Worm (Caenorhabditis elegans) whole organism, L2 larva: ENCODE results near the gene F23D12.7.

Experiments used
- C34F6.9 ChIP-seq: fragments of 150-350 bp; optimal IDR thresholded peaks from 2 replicates; lab custom pipeline; 2014; ENCODE audit warnings: missing biosample characterization, missing genetic modification characterization
- F13H6.1 ChIP-seq: sonication (generic microtip); optimal IDR thresholded peaks from 2 replicates; lab custom pipeline; 2016; ENCODE audit warnings: missing genetic modification characterization, missing compliant biosample characterization
- R02D3.7 ChIP-seq: fragments of 150-350 bp; optimal IDR thresholded peaks from 2 replicates; lab custom pipeline; 2014; ENCODE audit warnings: missing biosample characterization, missing genetic modification characterization
- Y55F3AM.14 ChIP-seq: fragments of 200-800 bp; sonication (Bioruptor generic); optimal IDR thresholded peaks from 2 replicates; lab custom pipeline; 2018; ENCODE audit warnings: mild to moderate bottlenecking, missing genetic modification characterization, missing compliant biosample characterization
- ZK546.5 ChIP-seq: sonication (generic microtip); optimal IDR thresholded peaks from 2 replicates; lab custom pipeline; 2017; ENCODE audit warnings: missing biosample characterization, missing genetic modification characterization
- alr-1 ChIP-seq: fragments of 150-350 bp; optimal IDR thresholded peaks from 2 replicates; lab custom pipeline; 2014; ENCODE audit warnings: missing biosample characterization, missing genetic modification characterization
- aly-2 ChIP-seq: fragments of 150-350 bp; optimal IDR thresholded peaks from 2 replicates; lab custom pipeline; 2014; ENCODE audit warnings: missing biosample characterization, missing genetic modification characterization
- ama-1 ChIP-seq: fragments of 150-350 bp; optimal IDR thresholded peaks from 2 replicates; lab custom pipeline; 2018; ENCODE audit warnings: inconsistent platforms
- blmp-1 ChIP-seq: sonication (generic microtip); optimal IDR thresholded peaks from 2 replicates; lab custom pipeline; 2017; ENCODE audit warnings: missing genetic modification characterization, mild to moderate bottlenecking, missing compliant biosample characterization, antibody characterized with exemption, moderate library complexity; ENCODE audit not compliant: insufficient read depth
- ceh-16 ChIP-seq: fragments of 150-350 bp; optimal IDR thresholded peaks from 2 replicates; lab custom pipeline; 2014; ENCODE audit warnings: missing biosample characterization, missing genetic modification characterization
- ceh-82 ChIP-seq: fragments of 150-350 bp; optimal IDR thresholded peaks from 2 replicates; lab custom pipeline; 2014; ENCODE audit warnings: missing biosample characterization, missing genetic modification characterization
- crh-2 ChIP-seq: sonication (generic microtip); optimal IDR thresholded peaks from 2 replicates; lab custom pipeline; 2017; ENCODE audit warnings: missing biosample characterization, missing genetic modification characterization
- dmd-4 ChIP-seq: sonication (generic microtip); optimal IDR thresholded peaks from 2 replicates; lab custom pipeline; 2017; ENCODE audit warnings: missing biosample characterization, missing genetic modification characterization
- egl-27 ChIP-seq: sonication (generic microtip); optimal IDR thresholded peaks from 3 replicates; lab custom pipeline; 2017; ENCODE audit warnings: missing biosample characterization, missing genetic modification reagents, missing genetic modification characterization
- elt-1 ChIP-seq: fragments of 150-350 bp; optimal IDR thresholded peaks from 2 replicates; lab custom pipeline; 2014; ENCODE audit warnings: missing biosample characterization, missing genetic modification characterization
- elt-3 ChIP-seq: sonication (generic microtip); optimal IDR thresholded peaks from 2 replicates; lab custom pipeline; 2017; ENCODE audit warnings: missing biosample characterization, missing genetic modification characterization
- fos-1 ChIP-seq: fragments of 150-350 bp; optimal IDR thresholded peaks from 2 replicates; lab custom pipeline; 2014; ENCODE audit warnings: missing biosample characterization, missing genetic modification characterization
- gmeb-1 ChIP-seq: fragments of 150-350 bp; optimal IDR thresholded peaks from 2 replicates; lab custom pipeline; 2014; ENCODE audit warnings: missing biosample characterization, missing genetic modification characterization
- lin-11 ChIP-seq: fragments of 150-350 bp; sonication (generic microtip); optimal IDR thresholded peaks from 2 replicates; lab custom pipeline; 2014; ENCODE audit warnings: missing biosample characterization, missing genetic modification characterization, inconsistent platforms, mixed read lengths
- lin-13 ChIP-seq: fragments of 150-350 bp; optimal IDR thresholded peaks from 2 replicates; lab custom pipeline; 2014; ENCODE audit warnings: missing biosample characterization, missing genetic modification reagents, missing genetic modification characterization
- lin-39 ChIP-seq: fragments of 150-350 bp; optimal IDR thresholded peaks from 2 replicates; lab custom pipeline; 2014; ENCODE audit warnings: missing biosample characterization, missing genetic modification reagents, missing genetic modification characterization
- lsy-2 ChIP-seq, 2 experiments: fragments of 150-350 bp in 1 of 2; sonication (generic microtip) in 1 of 2; optimal IDR thresholded peaks; 2 replicates each; lab custom pipeline; 2014 to 2017; ENCODE audit warnings: missing biosample characterization in 2 of 2, missing genetic modification characterization in 2 of 2
- mab-5 ChIP-seq: fragments of 150-350 bp; optimal IDR thresholded peaks from 2 replicates; lab custom pipeline; 2014; ENCODE audit warnings: missing biosample characterization, missing genetic modification characterization
- mbf-1 ChIP-seq: sonication (generic microtip); optimal IDR thresholded peaks from 2 replicates; lab custom pipeline; 2017; ENCODE audit warnings: missing biosample characterization, missing genetic modification characterization
- mdl-1 ChIP-seq, 2 experiments: fragments of 150-350 bp in 1 of 2; sonication (generic microtip) in 1 of 2; optimal IDR thresholded peaks; 2 replicates each; lab custom pipeline; 2017; ENCODE audit warnings: missing biosample characterization in 2 of 2, missing genetic modification characterization in 2 of 2
- nhr-10 ChIP-seq: sonication (generic microtip); optimal IDR thresholded peaks from 2 replicates; lab custom pipeline; 2017; ENCODE audit warnings: missing biosample characterization, missing genetic modification characterization
- nhr-11 ChIP-seq: fragments of 150-350 bp; optimal IDR thresholded peaks from 2 replicates; lab custom pipeline; 2014; ENCODE audit warnings: missing biosample characterization, missing genetic modification characterization
- nhr-12 ChIP-seq: fragments of 150-350 bp; optimal IDR thresholded peaks from 2 replicates; lab custom pipeline; 2014; ENCODE audit warnings: missing biosample characterization, missing genetic modification characterization
- nhr-129 ChIP-seq: fragments of 150-350 bp; optimal IDR thresholded peaks from 2 replicates; lab custom pipeline; 2014; ENCODE audit warnings: missing biosample characterization, missing genetic modification characterization
- nhr-21 ChIP-seq: fragments of 150-350 bp; optimal IDR thresholded peaks from 2 replicates; lab custom pipeline; 2014; ENCODE audit warnings: missing biosample characterization, missing genetic modification characterization
- nhr-23 ChIP-seq: fragments of 150-350 bp; optimal IDR thresholded peaks from 2 replicates; lab custom pipeline; 2014; ENCODE audit warnings: missing biosample characterization, missing genetic modification reagents, missing genetic modification characterization
- nhr-237 ChIP-seq: fragments of 150-350 bp; optimal IDR thresholded peaks from 2 replicates; lab custom pipeline; 2014; ENCODE audit warnings: missing biosample characterization, missing genetic modification characterization
- nhr-25 ChIP-seq: fragments of 150-350 bp; sonication (generic microtip); optimal IDR thresholded peaks from 3 replicates; lab custom pipeline; 2014; ENCODE audit warnings: missing biosample characterization, missing genetic modification characterization
- nhr-6 ChIP-seq: fragments of 150-350 bp; optimal IDR thresholded peaks from 2 replicates; lab custom pipeline; 2014; ENCODE audit warnings: missing biosample characterization, missing genetic modification characterization
- nhr-77 ChIP-seq: fragments of 150-350 bp; optimal IDR thresholded peaks from 2 replicates; lab custom pipeline; 2014; ENCODE audit warnings: missing biosample characterization, missing genetic modification characterization
- peb-1 ChIP-seq: fragments of 150-350 bp; optimal IDR thresholded peaks from 2 replicates; lab custom pipeline; 2014; ENCODE audit warnings: missing biosample characterization, missing genetic modification characterization
- sem-4 ChIP-seq: fragments of 150-350 bp; optimal IDR thresholded peaks from 2 replicates; lab custom pipeline; 2014; ENCODE audit warnings: missing biosample characterization, missing genetic modification reagents, missing genetic modification characterization
- skn-1 ChIP-seq: sonication (generic microtip); optimal IDR thresholded peaks from 2 replicates; lab custom pipeline; 2017; ENCODE audit warnings: missing biosample characterization, missing genetic modification characterization
- sma-3 ChIP-seq: sonication (generic microtip); optimal IDR thresholded peaks from 2 replicates; lab custom pipeline; 2016; ENCODE audit warnings: missing genetic modification reagents, missing genetic modification characterization, missing compliant biosample characterization
- sma-9 ChIP-seq, 2 experiments: fragments of 150-350 bp in 1 of 2; sonication (generic microtip) in 1 of 2; optimal IDR thresholded peaks; 2 replicates each; lab custom pipeline; 2014 to 2016; ENCODE audit warnings: missing genetic modification characterization in 2 of 2, mild to moderate bottlenecking in 1 of 2, missing biosample characterization in 1 of 2, missing compliant biosample characterization in 1 of 2, missing genetic modification reagents in 1 of 2, moderate library complexity in 1 of 2
- snpc-4 ChIP-seq: fragments of 150-350 bp; optimal IDR thresholded peaks from 2 replicates; lab custom pipeline; 2014; ENCODE audit warnings: missing biosample characterization, missing genetic modification characterization
- unc-39 ChIP-seq: fragments of 150-350 bp; optimal IDR thresholded peaks from 2 replicates; lab custom pipeline; 2014; ENCODE audit warnings: missing biosample characterization, missing genetic modification characterization
- unc-55 ChIP-seq: fragments of 150-350 bp; sonication (generic microtip); optimal IDR thresholded peaks from 3 replicates; lab custom pipeline; 2014; ENCODE audit warnings: missing biosample characterization, missing genetic modification reagents, missing genetic modification characterization
- unc-62 ChIP-seq: fragments of 150-350 bp; optimal IDR thresholded peaks from 2 replicates; lab custom pipeline; 2014; ENCODE audit warnings: missing biosample characterization, missing genetic modification reagents, missing genetic modification characterization
- zag-1 ChIP-seq: fragments of 150-350 bp; optimal IDR thresholded peaks from 2 replicates; lab custom pipeline; 2014; ENCODE audit warnings: missing biosample characterization, missing genetic modification characterization
- ztf-1 ChIP-seq: fragments of 200-800 bp; sonication (Bioruptor generic); conservative IDR thresholded peaks from 2 replicates; pipeline ENCODE4 v1.3.6; 2022; ENCODE audit warnings: missing genetic modification characterization, missing compliant biosample characterization
- ztf-11 ChIP-seq: sonication (generic microtip); optimal IDR thresholded peaks from 2 replicates; lab custom pipeline; 2017; ENCODE audit warnings: missing biosample characterization, missing genetic modification characterization
- ztf-4 ChIP-seq: fragments of 150-350 bp; optimal IDR thresholded peaks from 2 replicates; lab custom pipeline; 2014; ENCODE audit warnings: missing biosample characterization, missing genetic modification characterization

Gene F23D12.7

ce11 chrX:14476625-14477257 is 23.1 kb upstream of the F23D12.7 start:
- TF ChIP-seq ZK546.5 (no peak), mbf-1 (tag; lab: Kevin White, UChicago) (no peak), lsy-2 (tag; optimal IDR thresholded peaks at IDR 0.05; lab: Kevin White, UChicago) (peak in 1 of 2 experiments; percentile 31), unc-62 (GFP tag; lab: Kevin White, UChicago) (no peak), mdl-1 (tag; optimal IDR thresholded peaks at IDR 0.05; lab: Kevin White, UChicago) (no peak), elt-1 (tag; lab: Kevin White, UChicago) (no peak), unc-39 (tag; lab: Kevin White, UChicago) (no peak), blmp-1 (tag; lab: Kevin White, UChicago) (no peak), nhr-6 (no peak), ceh-82 (tag; lab: Kevin White, UChicago) (no peak), ama-1 (lab: Kevin White, UChicago) (no peak), lin-11 (tag; lab: Kevin White, UChicago) (no peak), Y55F3AM.14 (no peak), nhr-129 (tag; lab: Kevin White, UChicago) (peak; percentile 100), ceh-16 (tag; lab: Kevin White, UChicago) (no peak), sem-4 (tag; lab: Kevin White, UChicago) (no peak), skn-1 (tag; lab: Kevin White, UChicago) (no peak), nhr-21 (tag; lab: Kevin White, UChicago) (peak; percentile 53), lin-39 (tag; lab: Kevin White, UChicago) (no peak), nhr-10 (peak; percentile 41), nhr-25 (no peak), egl-27 (tag; lab: Kevin White, UChicago) (peak; percentile 26), sma-9 (GFP tag; optimal IDR thresholded peaks at IDR 0.05; lab: Kevin White, UChicago) (peak; percentile 75), sma-9 (tag; optimal IDR thresholded peaks at IDR 0.05; lab: Kevin White, UChicago) (no peak), aly-2 (tag; lab: Kevin White, UChicago) (no peak), fos-1 (tag; lab: Kevin White, UChicago) (peak; percentile 26), nhr-12 (tag; lab: Kevin White, UChicago) (no peak), alr-1 (tag; lab: Kevin White, UChicago) (no peak), R02D3.7 (tag; lab: Kevin White, UChicago) (no peak), F13H6.1 (tag; lab: Kevin White, UChicago) (peak; percentile 40), sma-3 (GFP tag; lab: Kevin White, UChicago) (peak; percentile 89), nhr-11 (tag; lab: Kevin White, UChicago) (no peak), C34F6.9 (tag; lab: Kevin White, UChicago) (no peak), nhr-77 (no peak), gmeb-1 (tag; lab: Kevin White, UChicago) (peak; percentile 59), ztf-1 (GFP tag; lab: Robert Waterston, UW) (no peak), ztf-4 (tag; lab: Kevin White, UChicago) (no peak), lin-13 (peak; percentile 31), snpc-4 (peak; percentile 98), peb-1 (tag; lab: Kevin White, UChicago) (no peak), dmd-4 (tag; lab: Kevin White, UChicago) (no peak), elt-3 (tag; lab: Kevin White, UChicago) (no peak), nhr-237 (tag; lab: Kevin White, UChicago) (no peak), ztf-11 (tag; lab: Kevin White, UChicago) (no peak), unc-55 (GFP tag; lab: Kevin White, UChicago) (no peak), crh-2 (tag; lab: Kevin White, UChicago) (peak; percentile 37), mab-5 (tag; lab: Kevin White, UChicago) (no peak), nhr-23 (tag; lab: Kevin White, UChicago) (no peak), zag-1 (tag; lab: Kevin White, UChicago) (no peak)
- TF ChIP-seq, all 48 proteins: peak for 13
